Fruit fly (Drosophila melanogaster) whole organism: ENCODE measurements around the gene CG14506.

ENCODE experiments used
- CG8478 ChIP-seq: fragments of >200 bp; optimal IDR thresholded peaks from 2 replicates; lab custom pipeline; 2018; ENCODE audit warnings: inconsistent platforms
- pan ChIP-seq: fragments of >200 bp; optimal IDR thresholded peaks from 2 replicates; lab custom pipeline; 2017
- psq ChIP-seq: fragments of >200 bp; optimal IDR thresholded peaks from 2 replicates; lab custom pipeline; 2017

- TF ChIP-seq CG8478 (no peak), pan (no peak), psq (lab: Kevin White, UChicago) (no peak)
These were observed 28.9 kb downstream of the CG14506 start for dm6 chr3R:29268062-29268461.
